Worm (Caenorhabditis elegans) whole organism, late embryonic: ENCODE measurements around the gene mnat-1.

ENCODE experiments used
- K02D7.2 ChIP-seq: sonication (generic microtip); optimal IDR thresholded peaks from 2 replicates; lab custom pipeline; 2017; ENCODE audit warnings: mild to moderate bottlenecking, missing genetic modification characterization, missing compliant biosample characterization
- ceh-19 ChIP-seq: fragments of 200-800 bp; sonication (Bioruptor generic); optimal IDR thresholded peaks from 2 replicates; lab custom pipeline; 2018; ENCODE audit warnings: mild to moderate bottlenecking, missing genetic modification characterization, missing compliant biosample characterization
- ceh-9 ChIP-seq: sonication (generic microtip); optimal IDR thresholded peaks from 2 replicates; lab custom pipeline; 2016; ENCODE audit warnings: mild to moderate bottlenecking, missing genetic modification characterization, inconsistent platforms, missing compliant biosample characterization
- hlh-30 ChIP-seq: sonication (generic microtip); optimal IDR thresholded peaks from 2 replicates; lab custom pipeline; 2017; ENCODE audit warnings: antibody characterized with exemption, missing genetic modification characterization, missing compliant biosample characterization; ENCODE audit not compliant: insufficient read depth
- nhr-11 ChIP-seq: fragments of 150-350 bp; optimal IDR thresholded peaks from 2 replicates; lab custom pipeline; 2014; ENCODE audit warnings: missing biosample characterization, missing genetic modification characterization
- pha-4 ChIP-seq: fragments of 150-350 bp; optimal IDR thresholded peaks from 2 replicates; lab custom pipeline; 2018; ENCODE audit warnings: missing biosample characterization, missing genetic modification reagents, missing genetic modification characterization

ce11 chrII:2435566-2435965 is 42.9 kb downstream of the mnat-1 start:
- TF ChIP-seq K02D7.2 (no peak), ceh-19 (GFP tag; lab: Kevin White, UChicago) (no peak), pha-4 (tag; lab: Kevin White, UChicago) (no peak), hlh-30 (tag; lab: Kevin White, UChicago) (no peak), ceh-9 (tag; lab: Kevin White, UChicago) (no peak), nhr-11 (no peak)
